Worm (Caenorhabditis elegans) whole organism, mixed stage, embryonic: ENCODE results near the gene asp-7.

Experiments used
- M03D4.4 ChIP-seq: sonication (generic microtip); optimal IDR thresholded peaks from 2 replicates; lab custom pipeline; 2017; ENCODE audit warnings: mild to moderate bottlenecking, missing genetic modification characterization, missing compliant biosample characterization
- bed-3 ChIP-seq: fragments of 200-800 bp; sonication (Bioruptor generic); optimal IDR thresholded peaks from 3 replicates; lab custom pipeline; 2018; ENCODE audit warnings: mild to moderate bottlenecking, missing genetic modification characterization, moderate library complexity, missing compliant biosample characterization
- blmp-1 ChIP-seq: fragments of 150-350 bp; optimal IDR thresholded peaks from 2 replicates; lab custom pipeline; 2014; ENCODE audit warnings: missing biosample characterization, missing genetic modification characterization
- ceh-39 ChIP-seq: fragments of 150-350 bp; optimal IDR thresholded peaks from 2 replicates; lab custom pipeline; 2014; ENCODE audit warnings: missing biosample characterization, missing genetic modification characterization
- ceh-43 ChIP-seq: fragments of 200-800 bp; sonication (Bioruptor generic); optimal IDR thresholded peaks from 2 replicates; lab custom pipeline; 2018; ENCODE audit warnings: mild to moderate bottlenecking, missing genetic modification characterization, moderate library complexity, missing compliant biosample characterization
- ceh-83 ChIP-seq: fragments of 200-800 bp; sonication (Bioruptor generic); optimal IDR thresholded peaks from 2 replicates; lab custom pipeline; 2018; ENCODE audit warnings: mild to moderate bottlenecking, missing genetic modification characterization, missing compliant biosample characterization
- ces-1 ChIP-seq: fragments of 150-350 bp; optimal IDR thresholded peaks from 2 replicates; lab custom pipeline; 2014; ENCODE audit warnings: missing biosample characterization, missing genetic modification reagents, missing genetic modification characterization
- drap-1 ChIP-seq: fragments of 200-800 bp; sonication (Bioruptor generic); optimal IDR thresholded peaks from 3 replicates; lab custom pipeline; 2018; ENCODE audit warnings: mild to moderate bottlenecking, missing genetic modification characterization, missing compliant biosample characterization
- elt-1 ChIP-seq: sonication (generic microtip); optimal IDR thresholded peaks from 2 replicates; lab custom pipeline; 2017; ENCODE audit warnings: missing genetic modification characterization, mild to moderate bottlenecking, missing compliant biosample characterization, antibody characterized with exemption, moderate library complexity, borderline replicate concordance; ENCODE audit not compliant: insufficient read depth
- elt-3 ChIP-seq: fragments of 150-350 bp; optimal IDR thresholded peaks from 2 replicates; lab custom pipeline; 2014; ENCODE audit warnings: missing biosample characterization, missing genetic modification characterization
- ham-2 ChIP-seq: fragments of 200-800 bp; sonication (Bioruptor generic); optimal IDR thresholded peaks from 2 replicates; lab custom pipeline; 2018; ENCODE audit warnings: mild to moderate bottlenecking, missing genetic modification characterization, missing compliant biosample characterization
- hlh-1 ChIP-seq: fragments of 150-350 bp; optimal IDR thresholded peaks from 2 replicates; lab custom pipeline; 2014; ENCODE audit warnings: missing biosample characterization, missing genetic modification reagents, missing genetic modification characterization
- lin-13 ChIP-seq: fragments of 150-350 bp; optimal IDR thresholded peaks from 2 replicates; lab custom pipeline; 2014; ENCODE audit warnings: missing biosample characterization, missing genetic modification characterization
- mab-5 ChIP-seq: fragments of 150-350 bp; optimal IDR thresholded peaks from 2 replicates; lab custom pipeline; 2014; ENCODE audit warnings: missing biosample characterization, missing genetic modification characterization
- mep-1 ChIP-seq: fragments of 150-350 bp; optimal IDR thresholded peaks from 2 replicates; lab custom pipeline; 2017; ENCODE audit warnings: missing biosample characterization, missing genetic modification reagents, missing genetic modification characterization, inconsistent platforms
- mls-2 ChIP-seq: sonication (generic microtip); optimal IDR thresholded peaks from 2 replicates; lab custom pipeline; 2016; ENCODE audit warnings: mild to moderate bottlenecking, missing genetic modification characterization, moderate library complexity, missing compliant biosample characterization
- nhr-12 ChIP-seq: fragments of 150-350 bp; optimal IDR thresholded peaks from 2 replicates; lab custom pipeline; 2014; ENCODE audit warnings: missing biosample characterization, missing genetic modification characterization
- nhr-2 ChIP-seq: fragments of 150-350 bp; optimal IDR thresholded peaks from 2 replicates; lab custom pipeline; 2014; ENCODE audit warnings: missing biosample characterization, missing genetic modification characterization
- nhr-237 ChIP-seq: fragments of 150-350 bp; optimal IDR thresholded peaks from 2 replicates; lab custom pipeline; 2014; ENCODE audit warnings: missing biosample characterization, missing genetic modification characterization
- nhr-28 ChIP-seq: fragments of 150-350 bp; optimal IDR thresholded peaks from 2 replicates; lab custom pipeline; 2014; ENCODE audit warnings: missing biosample characterization, missing genetic modification characterization
- nhr-76 ChIP-seq: sonication (generic microtip); optimal IDR thresholded peaks from 2 replicates; lab custom pipeline; 2017; ENCODE audit warnings: missing biosample characterization, missing genetic modification characterization
- pha-4 ChIP-seq: fragments of 150-350 bp; optimal IDR thresholded peaks from 2 replicates; lab custom pipeline; 2018; ENCODE audit warnings: missing biosample characterization, missing genetic modification reagents, missing genetic modification characterization
- sem-2 ChIP-seq: fragments of 200-800 bp; sonication (Bioruptor generic); optimal IDR thresholded peaks from 2 replicates; lab custom pipeline; 2018; ENCODE audit warnings: mild to moderate bottlenecking, missing genetic modification characterization, missing compliant biosample characterization
- snpc-4 ChIP-seq: fragments of 150-350 bp; optimal IDR thresholded peaks from 2 replicates; lab custom pipeline; 2014; ENCODE audit warnings: missing biosample characterization, missing genetic modification characterization
- sptf-1 ChIP-seq: sonication (generic microtip); optimal IDR thresholded peaks from 2 replicates; lab custom pipeline; 2017; ENCODE audit warnings: mild to moderate bottlenecking, missing genetic modification characterization, moderate library complexity, missing compliant biosample characterization
- tbx-8 ChIP-seq: fragments of 200-800 bp; sonication (Bioruptor generic); optimal IDR thresholded peaks from 2 replicates; lab custom pipeline; 2018; ENCODE audit warnings: mild to moderate bottlenecking, missing genetic modification characterization, moderate library complexity, missing compliant biosample characterization
- unc-120 ChIP-seq: sonication (generic microtip); optimal IDR thresholded peaks from 2 replicates; lab custom pipeline; 2017; ENCODE audit warnings: missing genetic modification characterization, missing compliant biosample characterization; ENCODE audit not compliant: poor library complexity, severe bottlenecking
- unc-39 ChIP-seq: fragments of 150-350 bp; optimal IDR thresholded peaks from 2 replicates; lab custom pipeline; 2014; ENCODE audit warnings: missing biosample characterization, missing genetic modification characterization
- unc-62 ChIP-seq: fragments of 150-350 bp; optimal IDR thresholded peaks from 2 replicates; lab custom pipeline; 2014; ENCODE audit warnings: missing biosample characterization, missing genetic modification reagents, missing genetic modification characterization
- ztf-11 ChIP-seq: fragments of 150-350 bp; optimal IDR thresholded peaks from 2 replicates; lab custom pipeline; 2014; ENCODE audit warnings: missing biosample characterization, missing genetic modification characterization

The asp-7 gene

DNA sequence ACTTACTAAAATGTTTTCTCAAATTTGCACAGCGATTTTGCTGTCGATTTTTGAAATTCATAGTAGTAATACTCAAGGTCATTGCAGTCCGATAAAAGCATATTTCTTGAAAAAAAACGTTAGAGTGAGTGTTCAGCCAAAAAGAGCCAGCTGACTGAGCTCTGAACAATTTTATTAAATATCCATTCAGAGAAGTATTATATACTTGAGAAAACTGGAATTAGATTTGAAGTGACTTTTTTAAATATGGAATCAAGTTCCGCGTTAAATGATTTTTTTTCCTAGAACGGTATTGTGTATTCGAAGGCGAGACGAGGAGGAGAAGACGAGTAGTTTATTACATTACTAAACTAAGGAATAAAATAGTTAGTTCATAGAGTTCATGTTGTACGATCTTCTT, 36.6 kb upstream of the asp-7 start, which contains the start of gene srw-121:
srw-121 (minus strand) TSS at position 101 of the 400 bp plus-strand sequence.
- TF ChIP-seq M03D4.4 (no peak), snpc-4 (tag; lab: Kevin White, UChicago) (no peak), nhr-76 (tag; lab: Kevin White, UChicago) (no peak), sptf-1 (no peak), ham-2 (no peak), bed-3 (GFP tag; lab: Kevin White, UChicago) (no peak), nhr-12 (tag; lab: Kevin White, UChicago) (no peak), mab-5 (tag; lab: Kevin White, UChicago) (no peak), sem-2 (no peak), nhr-237 (tag; lab: Kevin White, UChicago) (no peak), mep-1 (tag; lab: Kevin White, UChicago) (no peak), ceh-83 (GFP tag; lab: Kevin White, UChicago) (no peak), blmp-1 (tag; lab: Kevin White, UChicago) (no peak)

ce11 chrV:2992060-2992459, 36.0 kb upstream of the asp-7 start:
- no peak for TF ChIP-seq bed-3 (GFP tag; lab: Kevin White, UChicago)
- no peak for TF ChIP-seq nhr-12 (tag; lab: Kevin White, UChicago)
- TF ChIP-seq hlh-1, result no peak
- TF ChIP-seq mep-1 (tag; lab: Kevin White, UChicago), result no peak
- TF ChIP-seq ces-1 (GFP tag; lab: Kevin White, UChicago), result no peak
- no peak for TF ChIP-seq mab-5 (tag; lab: Kevin White, UChicago)
- no peak for TF ChIP-seq ceh-43 (GFP tag; lab: Kevin White, UChicago)
- TF ChIP-seq M03D4.4, result no peak
- no peak for TF ChIP-seq sptf-1
- no peak for TF ChIP-seq ceh-83 (GFP tag; lab: Kevin White, UChicago)

- TF ChIP-seq sem-2 (no peak), nhr-237 (tag; lab: Kevin White, UChicago) (no peak), blmp-1 (tag; lab: Kevin White, UChicago) (no peak), snpc-4 (tag; lab: Kevin White, UChicago) (no peak), pha-4 (tag; lab: Kevin White, UChicago) (no peak), unc-62 (GFP tag; lab: Kevin White, UChicago) (no peak), elt-3 (tag; lab: Kevin White, UChicago) (no peak), mls-2 (tag; lab: Kevin White, UChicago) (no peak), nhr-76 (tag; lab: Kevin White, UChicago) (no peak), elt-1 (no peak)
These were observed 34.3 kb upstream of the asp-7 start, which contains the start of gene srw-115 for ce11 chrV:2993816-2994215. srw-115 (minus strand) TSS chrV:2993916.

DNA sequence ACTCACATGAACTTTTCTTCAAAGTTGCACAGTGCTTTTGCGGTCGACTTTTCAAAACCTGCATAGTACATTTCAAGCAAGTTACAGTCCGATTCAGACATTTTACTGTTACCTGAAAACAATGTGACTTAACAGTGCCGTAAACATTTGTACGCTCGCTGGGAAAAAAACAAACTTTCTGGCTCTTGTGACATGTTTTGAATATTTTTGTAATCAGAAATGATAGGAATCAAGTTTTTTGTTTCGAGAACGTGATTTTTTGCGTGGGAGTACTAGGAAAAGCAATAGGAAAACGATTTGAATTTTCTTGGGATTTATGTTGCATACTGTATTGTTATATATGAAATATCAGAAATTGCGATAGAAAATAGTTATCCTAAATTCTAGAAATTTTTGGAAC, 32.0 kb upstream of the asp-7 start, which contains the start of gene srw-120:
srw-120 (minus strand) TSS at position 101 of the 400 bp plus-strand sequence.
- TF ChIP-seq nhr-2 (tag; lab: Kevin White, UChicago) (no peak), M03D4.4 (no peak), unc-39 (no peak), ceh-83 (GFP tag; lab: Kevin White, UChicago) (no peak), mls-2 (tag; lab: Kevin White, UChicago) (no peak), ceh-39 (no peak), ham-2 (no peak), lin-13 (tag; lab: Kevin White, UChicago) (no peak), ces-1 (GFP tag; lab: Kevin White, UChicago) (no peak), drap-1 (no peak)

- TF ChIP-seq unc-120 (no peak), bed-3 (GFP tag; lab: Kevin White, UChicago) (no peak), sptf-1 (no peak), mep-1 (tag; lab: Kevin White, UChicago) (no peak), hlh-1 (no peak), ceh-43 (GFP tag; lab: Kevin White, UChicago) (no peak), ceh-39 (no peak), ces-1 (GFP tag; lab: Kevin White, UChicago) (no peak), nhr-237 (tag; lab: Kevin White, UChicago) (no peak)
These were observed 28.3 kb upstream of the asp-7 start, which contains the start of gene srw-119 for ce11 chrV:2999736-3000135. srw-119 (minus strand) TSS chrV:2999836.

ce11 chrV:3005964-3006363, 22.1 kb upstream of the asp-7 start, which contains the start of gene srw-112:
srw-112 (minus strand) TSS chrV:3006064.
- TF ChIP-seq ceh-43 (GFP tag; lab: Kevin White, UChicago) (no peak), unc-62 (GFP tag; lab: Kevin White, UChicago) (no peak), mab-5 (tag; lab: Kevin White, UChicago) (no peak), hlh-1 (no peak), ceh-83 (GFP tag; lab: Kevin White, UChicago) (no peak), ztf-11 (tag; lab: Kevin White, UChicago) (no peak), tbx-8 (GFP tag; lab: Kevin White, UChicago) (no peak), nhr-12 (tag; lab: Kevin White, UChicago) (no peak), drap-1 (no peak), nhr-28 (tag; lab: Kevin White, UChicago) (no peak), mls-2 (tag; lab: Kevin White, UChicago) (no peak), nhr-2 (tag; lab: Kevin White, UChicago) (no peak)
- TF ChIP-seq, all 35 proteins: peak for 0
